Worm (Caenorhabditis elegans) whole organism, L2 larva: Measurements from ENCODE around the gene F42A9.6.

Experiments
- F13H6.1 ChIP-seq: sonication (generic microtip); optimal IDR thresholded peaks from 2 replicates; lab custom pipeline; 2016; ENCODE audit warnings: missing genetic modification characterization, missing compliant biosample characterization
- R02D3.7 ChIP-seq: fragments of 150-350 bp; optimal IDR thresholded peaks from 2 replicates; lab custom pipeline; 2014; ENCODE audit warnings: missing biosample characterization, missing genetic modification characterization
- ZK546.5 ChIP-seq: sonication (generic microtip); optimal IDR thresholded peaks from 2 replicates; lab custom pipeline; 2017; ENCODE audit warnings: missing biosample characterization, missing genetic modification characterization
- alr-1 ChIP-seq: fragments of 150-350 bp; optimal IDR thresholded peaks from 2 replicates; lab custom pipeline; 2014; ENCODE audit warnings: missing biosample characterization, missing genetic modification characterization
- ama-1 ChIP-seq: fragments of 150-350 bp; optimal IDR thresholded peaks from 2 replicates; lab custom pipeline; 2018; ENCODE audit warnings: inconsistent platforms
- blmp-1 ChIP-seq: sonication (generic microtip); optimal IDR thresholded peaks from 2 replicates; lab custom pipeline; 2017; ENCODE audit warnings: missing genetic modification characterization, mild to moderate bottlenecking, missing compliant biosample characterization, antibody characterized with exemption, moderate library complexity; ENCODE audit not compliant: insufficient read depth
- ceh-16 ChIP-seq: fragments of 150-350 bp; optimal IDR thresholded peaks from 2 replicates; lab custom pipeline; 2014; ENCODE audit warnings: missing biosample characterization, missing genetic modification characterization
- ceh-82 ChIP-seq: fragments of 150-350 bp; optimal IDR thresholded peaks from 2 replicates; lab custom pipeline; 2014; ENCODE audit warnings: missing biosample characterization, missing genetic modification characterization
- egl-27 ChIP-seq: sonication (generic microtip); optimal IDR thresholded peaks from 3 replicates; lab custom pipeline; 2017; ENCODE audit warnings: missing biosample characterization, missing genetic modification reagents, missing genetic modification characterization
- elt-1 ChIP-seq: fragments of 150-350 bp; optimal IDR thresholded peaks from 2 replicates; lab custom pipeline; 2014; ENCODE audit warnings: missing biosample characterization, missing genetic modification characterization
- elt-3 ChIP-seq: sonication (generic microtip); optimal IDR thresholded peaks from 2 replicates; lab custom pipeline; 2017; ENCODE audit warnings: missing biosample characterization, missing genetic modification characterization
- fos-1 ChIP-seq: fragments of 150-350 bp; optimal IDR thresholded peaks from 2 replicates; lab custom pipeline; 2014; ENCODE audit warnings: missing biosample characterization, missing genetic modification characterization
- gmeb-1 ChIP-seq: fragments of 150-350 bp; optimal IDR thresholded peaks from 2 replicates; lab custom pipeline; 2014; ENCODE audit warnings: missing biosample characterization, missing genetic modification characterization
- lin-11 ChIP-seq: fragments of 150-350 bp; sonication (generic microtip); optimal IDR thresholded peaks from 2 replicates; lab custom pipeline; 2014; ENCODE audit warnings: missing biosample characterization, missing genetic modification characterization, inconsistent platforms, mixed read lengths
- lin-13 ChIP-seq: fragments of 150-350 bp; optimal IDR thresholded peaks from 2 replicates; lab custom pipeline; 2014; ENCODE audit warnings: missing biosample characterization, missing genetic modification reagents, missing genetic modification characterization
- lin-39 ChIP-seq: fragments of 150-350 bp; optimal IDR thresholded peaks from 2 replicates; lab custom pipeline; 2014; ENCODE audit warnings: missing biosample characterization, missing genetic modification reagents, missing genetic modification characterization
- mab-5 ChIP-seq: fragments of 150-350 bp; optimal IDR thresholded peaks from 2 replicates; lab custom pipeline; 2014; ENCODE audit warnings: missing biosample characterization, missing genetic modification characterization
- mbf-1 ChIP-seq: sonication (generic microtip); optimal IDR thresholded peaks from 2 replicates; lab custom pipeline; 2017; ENCODE audit warnings: missing biosample characterization, missing genetic modification characterization
- mdl-1 ChIP-seq, 2 experiments: fragments of 150-350 bp in 1 of 2; sonication (generic microtip) in 1 of 2; optimal IDR thresholded peaks; 2 replicates each; lab custom pipeline; 2017; ENCODE audit warnings: missing biosample characterization in 2 of 2, missing genetic modification characterization in 2 of 2
- nhr-12 ChIP-seq: fragments of 150-350 bp; optimal IDR thresholded peaks from 2 replicates; lab custom pipeline; 2014; ENCODE audit warnings: missing biosample characterization, missing genetic modification characterization
- nhr-129 ChIP-seq: fragments of 150-350 bp; optimal IDR thresholded peaks from 2 replicates; lab custom pipeline; 2014; ENCODE audit warnings: missing biosample characterization, missing genetic modification characterization
- nhr-21 ChIP-seq: fragments of 150-350 bp; optimal IDR thresholded peaks from 2 replicates; lab custom pipeline; 2014; ENCODE audit warnings: missing biosample characterization, missing genetic modification characterization
- nhr-23 ChIP-seq: fragments of 150-350 bp; optimal IDR thresholded peaks from 2 replicates; lab custom pipeline; 2014; ENCODE audit warnings: missing biosample characterization, missing genetic modification reagents, missing genetic modification characterization
- nhr-237 ChIP-seq: fragments of 150-350 bp; optimal IDR thresholded peaks from 2 replicates; lab custom pipeline; 2014; ENCODE audit warnings: missing biosample characterization, missing genetic modification characterization
- peb-1 ChIP-seq: fragments of 150-350 bp; optimal IDR thresholded peaks from 2 replicates; lab custom pipeline; 2014; ENCODE audit warnings: missing biosample characterization, missing genetic modification characterization
- sem-4 ChIP-seq: fragments of 150-350 bp; optimal IDR thresholded peaks from 2 replicates; lab custom pipeline; 2014; ENCODE audit warnings: missing biosample characterization, missing genetic modification reagents, missing genetic modification characterization
- skn-1 ChIP-seq: sonication (generic microtip); optimal IDR thresholded peaks from 2 replicates; lab custom pipeline; 2017; ENCODE audit warnings: missing biosample characterization, missing genetic modification characterization
- sma-3 ChIP-seq: sonication (generic microtip); optimal IDR thresholded peaks from 2 replicates; lab custom pipeline; 2016; ENCODE audit warnings: missing genetic modification reagents, missing genetic modification characterization, missing compliant biosample characterization
- sma-9 ChIP-seq, 2 experiments: fragments of 150-350 bp in 1 of 2; sonication (generic microtip) in 1 of 2; optimal IDR thresholded peaks; 2 replicates each; lab custom pipeline; 2014 to 2016; ENCODE audit warnings: missing genetic modification characterization in 2 of 2, mild to moderate bottlenecking in 1 of 2, missing biosample characterization in 1 of 2, missing compliant biosample characterization in 1 of 2, missing genetic modification reagents in 1 of 2, moderate library complexity in 1 of 2
- snpc-4 ChIP-seq: fragments of 150-350 bp; optimal IDR thresholded peaks from 2 replicates; lab custom pipeline; 2014; ENCODE audit warnings: missing biosample characterization, missing genetic modification characterization
- unc-55 ChIP-seq: fragments of 150-350 bp; sonication (generic microtip); optimal IDR thresholded peaks from 3 replicates; lab custom pipeline; 2014; ENCODE audit warnings: missing biosample characterization, missing genetic modification reagents, missing genetic modification characterization
- unc-62 ChIP-seq: fragments of 150-350 bp; optimal IDR thresholded peaks from 2 replicates; lab custom pipeline; 2014; ENCODE audit warnings: missing biosample characterization, missing genetic modification reagents, missing genetic modification characterization
- zag-1 ChIP-seq: fragments of 150-350 bp; optimal IDR thresholded peaks from 2 replicates; lab custom pipeline; 2014; ENCODE audit warnings: missing biosample characterization, missing genetic modification characterization
- ztf-11 ChIP-seq: sonication (generic microtip); optimal IDR thresholded peaks from 2 replicates; lab custom pipeline; 2017; ENCODE audit warnings: missing biosample characterization, missing genetic modification characterization

F42A9.6 gene

ce11 chrIV:8608934-8609333 is at the start of gene F42A9.6:
Gene F42A9.6, plus strand, starts transcription at chrIV:8609234.
- no peak for TF ChIP-seq lin-39 (tag; lab: Kevin White, UChicago)
- TF ChIP-seq sma-9 (GFP tag; optimal IDR thresholded peaks at IDR 0.05; lab: Kevin White, UChicago) = no peak
- TF ChIP-seq sma-9 (tag; optimal IDR thresholded peaks at IDR 0.05; lab: Kevin White, UChicago) = no peak
- TF ChIP-seq elt-3 (tag; lab: Kevin White, UChicago) = no peak
- no peak for TF ChIP-seq unc-62 (GFP tag; lab: Kevin White, UChicago)
- no peak for TF ChIP-seq unc-55 (GFP tag; lab: Kevin White, UChicago)
- TF ChIP-seq sem-4 (tag; lab: Kevin White, UChicago) = no peak
- TF ChIP-seq nhr-129 (tag; lab: Kevin White, UChicago) = no peak
- TF ChIP-seq ceh-82 (tag; lab: Kevin White, UChicago) = no peak
- no peak for TF ChIP-seq mbf-1 (tag; lab: Kevin White, UChicago)
- no peak for TF ChIP-seq ZK546.5 (tag; lab: Kevin White, UChicago)
- no peak for TF ChIP-seq snpc-4 (tag; lab: Kevin White, UChicago)
- TF ChIP-seq elt-1 (tag; lab: Kevin White, UChicago) = no peak
- TF ChIP-seq nhr-21 (tag; lab: Kevin White, UChicago) = no peak
- TF ChIP-seq ama-1 (lab: Kevin White, UChicago) = no peak

ce11 chrIV:8570253-8570652 is 38.8 kb upstream of the F42A9.6 start, which contains the start of gene Y59H11AM.4:
Gene Y59H11AM.4, minus strand, starts transcription at chrIV:8570353.
- TF ChIP-seq ceh-82 (tag; lab: Kevin White, UChicago) (no peak), egl-27 (tag; lab: Kevin White, UChicago) (no peak), R02D3.7 (tag; lab: Kevin White, UChicago) (no peak), nhr-12 (tag; lab: Kevin White, UChicago) (no peak), mdl-1 (tag; optimal IDR thresholded peaks at IDR 0.05; lab: Kevin White, UChicago) (no peak), elt-1 (tag; lab: Kevin White, UChicago) (no peak), lin-11 (tag; lab: Kevin White, UChicago) (no peak), fos-1 (tag; lab: Kevin White, UChicago) (no peak), peb-1 (tag; lab: Kevin White, UChicago) (no peak), gmeb-1 (tag; lab: Kevin White, UChicago) (no peak), zag-1 (tag; lab: Kevin White, UChicago) (no peak), sma-3 (GFP tag; lab: Kevin White, UChicago) (no peak), ztf-11 (no peak), mbf-1 (tag; lab: Kevin White, UChicago) (no peak), nhr-23 (tag; lab: Kevin White, UChicago) (no peak), lin-39 (tag; lab: Kevin White, UChicago) (no peak), mab-5 (tag; lab: Kevin White, UChicago) (no peak)

ce11 chrIV:8570719-8571118 is 38.3 kb upstream of the F42A9.6 start:
- TF ChIP-seq gmeb-1 (tag; lab: Kevin White, UChicago) = no peak
- no peak for TF ChIP-seq fos-1 (tag; lab: Kevin White, UChicago)
- no peak for TF ChIP-seq nhr-129 (tag; lab: Kevin White, UChicago)
- no peak for TF ChIP-seq elt-1 (tag; lab: Kevin White, UChicago)
- no peak for TF ChIP-seq lin-13 (GFP tag; lab: Kevin White, UChicago)
- TF ChIP-seq nhr-237 (tag; lab: Kevin White, UChicago) = no peak
- TF ChIP-seq skn-1 (tag; lab: Kevin White, UChicago) = no peak
- no peak for TF ChIP-seq blmp-1 (tag; lab: Kevin White, UChicago)
- TF ChIP-seq egl-27 (tag; lab: Kevin White, UChicago) = no peak
- TF ChIP-seq zag-1 (tag; lab: Kevin White, UChicago) = no peak
- TF ChIP-seq alr-1 (tag; lab: Kevin White, UChicago) = no peak
- TF ChIP-seq lin-39 (tag; lab: Kevin White, UChicago) = no peak
- TF ChIP-seq nhr-12 (tag; lab: Kevin White, UChicago) = no peak
- TF ChIP-seq ztf-11 = no peak
- TF ChIP-seq sem-4 (tag; lab: Kevin White, UChicago) = no peak

ce11 chrIV:8571138-8571537 is 37.9 kb upstream of the F42A9.6 start, which contains the start of gene Y59H11AM.1:
Gene Y59H11AM.1, plus strand, starts transcription at chrIV:8571438.
- no peak for TF ChIP-seq sma-3 (GFP tag; lab: Kevin White, UChicago)
- no peak for TF ChIP-seq ceh-16
- TF ChIP-seq zag-1 (tag; lab: Kevin White, UChicago) = no peak
- TF ChIP-seq F13H6.1 (tag; lab: Kevin White, UChicago) = no peak
